Worm (Caenorhabditis elegans) whole organism, L2 larva: Measurements from ENCODE around the gene srd-9.
A peak's percentile ranks its signal among the peaks of the same experiment; 100 is the strongest.

ENCODE experiments used
- F13H6.1 ChIP-seq: sonication (generic microtip); optimal IDR thresholded peaks from 2 replicates; lab custom pipeline; 2016; ENCODE audit warnings: missing genetic modification characterization, missing compliant biosample characterization
- egl-27 ChIP-seq: sonication (generic microtip); optimal IDR thresholded peaks from 3 replicates; lab custom pipeline; 2017; ENCODE audit warnings: missing biosample characterization, missing genetic modification reagents, missing genetic modification characterization
- fos-1 ChIP-seq: fragments of 150-350 bp; optimal IDR thresholded peaks from 2 replicates; lab custom pipeline; 2014; ENCODE audit warnings: missing biosample characterization, missing genetic modification characterization
- peb-1 ChIP-seq: fragments of 150-350 bp; optimal IDR thresholded peaks from 2 replicates; lab custom pipeline; 2014; ENCODE audit warnings: missing biosample characterization, missing genetic modification characterization
- skn-1 ChIP-seq: sonication (generic microtip); optimal IDR thresholded peaks from 2 replicates; lab custom pipeline; 2017; ENCODE audit warnings: missing biosample characterization, missing genetic modification characterization
- sma-9 ChIP-seq, 2 experiments: fragments of 150-350 bp in 1 of 2; sonication (generic microtip) in 1 of 2; optimal IDR thresholded peaks; 2 replicates each; lab custom pipeline; 2014 to 2016; ENCODE audit warnings: missing genetic modification characterization in 2 of 2, mild to moderate bottlenecking in 1 of 2, missing biosample characterization in 1 of 2, missing compliant biosample characterization in 1 of 2, missing genetic modification reagents in 1 of 2, moderate library complexity in 1 of 2
- snpc-4 ChIP-seq: fragments of 150-350 bp; optimal IDR thresholded peaks from 2 replicates; lab custom pipeline; 2014; ENCODE audit warnings: missing biosample characterization, missing genetic modification characterization
- unc-55 ChIP-seq: fragments of 150-350 bp; sonication (generic microtip); optimal IDR thresholded peaks from 3 replicates; lab custom pipeline; 2014; ENCODE audit warnings: missing biosample characterization, missing genetic modification reagents, missing genetic modification characterization

srd-9 gene

ce11 chrV:5392993-5393628 is 41.5 kb downstream of the srd-9 start, which contains the start of gene C35A11.4:
C35A11.4 (minus strand) TSS chrV:5393148.
- TF ChIP-seq fos-1 (tag; lab: Kevin White, UChicago) (peak; percentile 72), egl-27 (tag; lab: Kevin White, UChicago) (peak; percentile 44), peb-1 (no peak), F13H6.1 (tag; lab: Kevin White, UChicago) (peak; percentile 7), sma-9 (GFP tag; optimal IDR thresholded peaks at IDR 0.05; lab: Kevin White, UChicago) (peak; percentile 21), sma-9 (tag; optimal IDR thresholded peaks at IDR 0.05; lab: Kevin White, UChicago) (no peak), skn-1 (tag; lab: Kevin White, UChicago) (no peak), unc-55 (GFP tag; lab: Kevin White, UChicago) (no peak), snpc-4 (no peak)
